Worm (Caenorhabditis elegans) whole organism, L4 larva: Measurements from ENCODE around the gene copb-1.

Experiments
- D1046.2 ChIP-seq: fragments of 200-800 bp; sonication (Bioruptor generic); IDR thresholded peaks from 2 replicates; pipeline ENCODE4 v1.3.6; 2022; ENCODE audit warnings: missing genetic modification characterization, missing compliant biosample characterization
- F37D6.2 ChIP-seq: sonication (generic microtip); optimal IDR thresholded peaks from 2 replicates; lab custom pipeline; 2016; ENCODE audit warnings: mild to moderate bottlenecking, missing genetic modification characterization, missing compliant biosample characterization
- F44E2.7 ChIP-seq: fragments of 200-800 bp; sonication (Bioruptor generic); IDR thresholded peaks from 2 replicates; pipeline ENCODE4 v2.1.2; 2022; ENCODE audit warnings: missing genetic modification characterization, missing compliant biosample characterization
- R02D3.7 ChIP-seq: fragments of 150-350 bp; sonication (generic microtip); optimal IDR thresholded peaks from 3 replicates; lab custom pipeline; 2014; ENCODE audit warnings: missing biosample characterization, missing genetic modification characterization
- T20F7.1 ChIP-seq: fragments of 200-800 bp; sonication (Bioruptor generic); optimal IDR thresholded peaks from 2 replicates; lab custom pipeline; 2018; ENCODE audit warnings: mild to moderate bottlenecking, missing genetic modification characterization, missing compliant biosample characterization
- Y105C5A.15 ChIP-seq: fragments of 200-800 bp; sonication (Bioruptor generic); IDR thresholded peaks from 2 replicates; pipeline ENCODE4 v1.3.6; 2022; ENCODE audit warnings: missing genetic modification characterization, missing compliant biosample characterization
- Y48G9A.11 ChIP-seq: fragments of 200-800 bp; sonication (Bioruptor generic); IDR thresholded peaks from 2 replicates; pipeline ENCODE4 v1.3.6; 2022; ENCODE audit warnings: missing genetic modification reagents, missing genetic modification characterization, missing compliant biosample characterization
- Y5F2A.4 ChIP-seq: fragments of 200-800 bp; sonication (Bioruptor generic); optimal IDR thresholded peaks from 2 replicates; lab custom pipeline; 2018; ENCODE audit warnings: mild to moderate bottlenecking, missing genetic modification characterization, missing compliant biosample characterization
- arid-1 ChIP-seq: fragments of 200-800 bp; sonication (Bioruptor generic); conservative IDR thresholded peaks from 2 replicates; pipeline ENCODE4 v1.3.6; 2022; ENCODE audit warnings: missing genetic modification reagents, missing genetic modification characterization, missing compliant biosample characterization
- ceh-20 ChIP-seq: fragments of 200-800 bp; sonication (Bioruptor generic); IDR thresholded peaks from 2 replicates; pipeline ENCODE4 v1.3.6; 2022; ENCODE audit warnings: missing genetic modification reagents, missing genetic modification characterization, missing compliant biosample characterization
- ceh-28 ChIP-seq: fragments of 150-350 bp; optimal IDR thresholded peaks from 2 replicates; lab custom pipeline; 2014; ENCODE audit warnings: missing biosample characterization, missing genetic modification reagents, missing genetic modification characterization
- ceh-62 ChIP-seq: sonication (generic microtip); optimal IDR thresholded peaks from 2 replicates; lab custom pipeline; 2017; ENCODE audit warnings: missing biosample characterization, missing genetic modification characterization
- ceh-82 ChIP-seq: sonication (generic microtip); optimal IDR thresholded peaks from 2 replicates; lab custom pipeline; 2017; ENCODE audit warnings: missing biosample characterization, missing genetic modification characterization
- cey-2 ChIP-seq: sonication (generic microtip); optimal IDR thresholded peaks from 3 replicates; lab custom pipeline; 2017; ENCODE audit warnings: missing genetic modification characterization, mild to moderate bottlenecking, missing compliant biosample characterization, antibody characterized with exemption, borderline replicate concordance; ENCODE audit not compliant: insufficient read depth
- daf-12 ChIP-seq: fragments of 150-350 bp; optimal IDR thresholded peaks from 2 replicates; lab custom pipeline; 2014; ENCODE audit warnings: missing biosample characterization, missing genetic modification reagents, missing genetic modification characterization
- daf-16 ChIP-seq, 3 experiments: sonication (generic microtip); optimal IDR thresholded peaks; 2 replicates each; lab custom pipeline; 2016 to 2017; ENCODE audit warnings: missing genetic modification characterization in 3 of 3, missing genetic modification reagents in 3 of 3, mild to moderate bottlenecking in 2 of 3, missing compliant biosample characterization in 2 of 3, missing biosample characterization in 1 of 3, moderate library complexity in 1 of 3
- dmd-8 ChIP-seq: fragments of 200-800 bp; sonication (Bioruptor generic); IDR thresholded peaks from 2 replicates; pipeline ENCODE4 v1.3.6; 2022; ENCODE audit warnings: missing genetic modification characterization, missing compliant biosample characterization
- dpl-1 ChIP-seq: fragments of 150-350 bp; optimal IDR thresholded peaks from 2 replicates; lab custom pipeline; 2014; ENCODE audit warnings: missing biosample characterization, missing genetic modification reagents, missing genetic modification characterization
- fkh-10 ChIP-seq: fragments of 150-350 bp; optimal IDR thresholded peaks from 2 replicates; lab custom pipeline; 2014; ENCODE audit warnings: missing biosample characterization, missing genetic modification reagents, missing genetic modification characterization
- fos-1 ChIP-seq: fragments of 150-350 bp; optimal IDR thresholded peaks from 2 replicates; lab custom pipeline; 2014; ENCODE audit warnings: missing biosample characterization, missing genetic modification characterization
- jun-1 ChIP-seq: fragments of 150-350 bp; optimal IDR thresholded peaks from 2 replicates; lab custom pipeline; 2014; ENCODE audit warnings: missing biosample characterization, missing genetic modification reagents, missing genetic modification characterization
- lim-7 ChIP-seq: fragments of 200-800 bp; sonication (Bioruptor generic); IDR thresholded peaks from 2 replicates; pipeline ENCODE4 v1.3.6; 2022; ENCODE audit warnings: missing genetic modification characterization, missing compliant biosample characterization
- lin-1 ChIP-seq: fragments of 200-800 bp; sonication (Bioruptor generic); IDR thresholded peaks from 2 replicates; pipeline ENCODE4 v1.3.6; 2022; ENCODE audit warnings: missing genetic modification reagents, missing genetic modification characterization, missing compliant biosample characterization
- lin-15B ChIP-seq: fragments of 150-350 bp; sonication (generic microtip); optimal IDR thresholded peaks from 3 replicates; lab custom pipeline; 2014; ENCODE audit warnings: missing biosample characterization, missing genetic modification characterization
- lin-38 ChIP-seq: fragments of 200-800 bp; sonication (Bioruptor generic); IDR thresholded peaks from 2 replicates; pipeline ENCODE4 v1.3.6; 2022; ENCODE audit warnings: missing genetic modification reagents, missing genetic modification characterization, missing compliant biosample characterization
- lsy-2 ChIP-seq, 2 experiments: fragments of 150-350 bp in 1 of 2; sonication (generic microtip) in 1 of 2; optimal IDR thresholded peaks; 2 replicates each; lab custom pipeline; 2014 to 2017; ENCODE audit warnings: missing biosample characterization in 2 of 2, missing genetic modification characterization in 2 of 2
- madf-5 ChIP-seq, 2 experiments: fragments of 200-800 bp; sonication (Bioruptor generic); IDR thresholded peaks; 2 replicates each; pipeline ENCODE4 v1.3.6; 2022; ENCODE audit warnings: missing compliant biosample characterization in 2 of 2, missing genetic modification characterization in 2 of 2
- madf-9 ChIP-seq: fragments of 200-800 bp; sonication (Bioruptor generic); conservative IDR thresholded peaks from 2 replicates; pipeline ENCODE4 v1.3.6; 2022; ENCODE audit warnings: missing genetic modification reagents, missing genetic modification characterization, missing compliant biosample characterization
- mep-1 ChIP-seq: fragments of 150-350 bp; sonication (generic microtip); optimal IDR thresholded peaks from 3 replicates; lab custom pipeline; 2014; ENCODE audit warnings: missing biosample characterization, missing genetic modification characterization
- mes-2 ChIP-seq: sonication (generic microtip); optimal IDR thresholded peaks from 2 replicates; lab custom pipeline; 2016; ENCODE audit warnings: missing genotype, mild to moderate bottlenecking, missing genetic modification characterization, missing compliant biosample characterization; ENCODE audit not compliant: poor library complexity, severe bottlenecking
- mxl-3 ChIP-seq: fragments of 200-800 bp; sonication (Bioruptor generic); optimal IDR thresholded peaks from 2 replicates; lab custom pipeline; 2018; ENCODE audit warnings: mild to moderate bottlenecking, missing genetic modification characterization, missing compliant biosample characterization
- nhr-102 ChIP-seq: sonication (generic microtip); optimal IDR thresholded peaks from 2 replicates; lab custom pipeline; 2016; ENCODE audit warnings: mild to moderate bottlenecking, missing genetic modification characterization, moderate library complexity, missing compliant biosample characterization
- nhr-237 ChIP-seq: sonication (generic microtip); optimal IDR thresholded peaks from 2 replicates; lab custom pipeline; 2017; ENCODE audit warnings: missing biosample characterization, missing genetic modification characterization
- nhr-25 ChIP-seq: sonication (generic microtip); optimal IDR thresholded peaks from 2 replicates; lab custom pipeline; 2017; ENCODE audit warnings: missing genetic modification characterization, mild to moderate bottlenecking, missing compliant biosample characterization, antibody characterized with exemption, moderate library complexity, borderline replicate concordance; ENCODE audit not compliant: insufficient read depth
- nhr-41 ChIP-seq: fragments of 200-800 bp; sonication (Bioruptor generic); IDR thresholded peaks from 2 replicates; pipeline ENCODE4 v1.3.6; 2022; ENCODE audit warnings: missing genetic modification reagents, missing genetic modification characterization, missing compliant biosample characterization
- nhr-42 ChIP-seq: fragments of 200-800 bp; sonication (Bioruptor generic); IDR thresholded peaks from 2 replicates; pipeline ENCODE4 v1.3.6; 2022; ENCODE audit warnings: missing genetic modification characterization, missing compliant biosample characterization
- nhr-48 ChIP-seq: sonication (generic microtip); optimal IDR thresholded peaks from 2 replicates; lab custom pipeline; 2016; ENCODE audit warnings: mild to moderate bottlenecking, missing genetic modification characterization, missing compliant biosample characterization
- nhr-76 ChIP-seq: fragments of 150-350 bp; optimal IDR thresholded peaks from 2 replicates; lab custom pipeline; 2014; ENCODE audit warnings: missing biosample characterization, missing genetic modification characterization
- nhr-77 ChIP-seq: fragments of 150-350 bp; optimal IDR thresholded peaks from 2 replicates; lab custom pipeline; 2014; ENCODE audit warnings: missing biosample characterization, missing genetic modification characterization
- pha-4 ChIP-seq, 2 experiments: fragments of 150-350 bp in 1 of 2; fragments of 200-800 bp in 1 of 2; sonication (Bioruptor generic) in 1 of 2; IDR thresholded peaks in 1 of 2; optimal IDR thresholded peaks in 1 of 2; 2 replicates each; pipeline versions ENCODE4 v1.3.6 to Lab custom; 2014 to 2022; ENCODE audit warnings: missing genetic modification characterization in 2 of 2, missing genetic modification reagents in 2 of 2, missing biosample characterization in 1 of 2, missing compliant biosample characterization in 1 of 2
- rbr-2 ChIP-seq: sonication (generic microtip); optimal IDR thresholded peaks from 2 replicates; lab custom pipeline; 2016; ENCODE audit warnings: missing genotype, missing genetic modification characterization, missing compliant biosample characterization
- saeg-2 ChIP-seq: fragments of 200-800 bp; sonication (Bioruptor generic); IDR thresholded peaks from 2 replicates; pipeline ENCODE4 v1.3.6; 2022; ENCODE audit warnings: missing genetic modification reagents, missing genetic modification characterization, missing compliant biosample characterization
- snpc-4 ChIP-seq: fragments of 150-350 bp; optimal IDR thresholded peaks from 2 replicates; lab custom pipeline; 2014; ENCODE audit warnings: missing biosample characterization, missing genetic modification characterization
- spr-1 ChIP-seq: sonication (generic microtip); optimal IDR thresholded peaks from 2 replicates; lab custom pipeline; 2016; ENCODE audit warnings: mild to moderate bottlenecking, missing genetic modification characterization, missing compliant biosample characterization
- tra-1 ChIP-seq: fragments of 200-800 bp; sonication (Bioruptor generic); IDR thresholded peaks from 2 replicates; pipeline ENCODE4 v1.3.6; 2022; ENCODE audit warnings: missing genetic modification reagents, missing genetic modification characterization, missing compliant biosample characterization
- unc-130 ChIP-seq: sonication (generic microtip); optimal IDR thresholded peaks from 2 replicates; lab custom pipeline; 2016; ENCODE audit warnings: missing genetic modification reagents, missing genetic modification characterization, missing compliant biosample characterization
- unc-62 ChIP-seq, 3 experiments: fragments of 150-350 bp in 1 of 3; sonication (generic microtip); optimal IDR thresholded peaks in 2 of 3; peaks in 1 of 3; 1 replicate in 1 of 3; 2 replicates in 2 of 3; lab custom pipeline; 2014 to 2017; ENCODE audit warnings: missing biosample characterization in 3 of 3, missing genetic modification characterization in 3 of 3, missing genetic modification reagents in 3 of 3, missing genotype in 1 of 3
- ztf-11 ChIP-seq: fragments of 150-350 bp; optimal IDR thresholded peaks from 2 replicates; lab custom pipeline; 2014; ENCODE audit warnings: missing biosample characterization, missing genetic modification characterization
- ztf-7 ChIP-seq: fragments of 150-350 bp; optimal IDR thresholded peaks from 2 replicates; lab custom pipeline; 2014; ENCODE audit warnings: missing biosample characterization, missing genetic modification characterization

copb-1 gene

ce11 chrII:3062222-3062621 lies 16.4 kb upstream of the copb-1 start (continued):
- TF ChIP-seq nhr-42 (GFP tag; lab: Robert Waterston, UW) (peak; percentile 72; the same call in 1 of the 2 replicates), daf-16 (GFP tag; optimal IDR thresholded peaks at IDR 0.05; lab: Kevin White, UChicago) (peak; percentile 31 to 64), daf-16 (tag; optimal IDR thresholded peaks at IDR 0.05; lab: Kevin White, UChicago) (peak; percentile 60), lin-38 (GFP tag; lab: Robert Waterston, UW) (peak; percentile 78), lim-7 (GFP tag; lab: Robert Waterston, UW) (no peak; the same call in 1 of the 2 replicates), lin-15B (tag; lab: Kevin White, UChicago) (no peak), T20F7.1 (GFP tag; lab: Kevin White, UChicago) (no peak), ceh-82 (tag; lab: Kevin White, UChicago) (no peak), nhr-25 (no peak), ceh-20 (GFP tag; lab: Robert Waterston, UW) (peak; percentile 51; the same call in 1 of the 2 replicates), nhr-76 (tag; lab: Kevin White, UChicago) (no peak), F44E2.7 (GFP tag; lab: Robert Waterston, UW) (peak; percentile 98), daf-12 (tag; lab: Kevin White, UChicago) (no peak), fkh-10 (GFP tag; lab: Kevin White, UChicago) (no peak), mes-2 (peak; percentile 69), R02D3.7 (no peak), nhr-77 (no peak), lin-1 (GFP tag; lab: Robert Waterston, UW) (peak; percentile 83), rbr-2 (no peak), lsy-2 (tag; optimal IDR thresholded peaks at IDR 0.05; lab: Kevin White, UChicago) (peak in 1 of 2 experiments; percentile 56), nhr-237 (no peak), Y5F2A.4 (GFP tag; lab: Kevin White, UChicago) (no peak), nhr-48 (peak; percentile 14), ztf-7 (tag; lab: Kevin White, UChicago) (no peak), ceh-62 (tag; lab: Kevin White, UChicago) (no peak), pha-4 (GFP tag; IDR thresholded peaks at IDR 0.05; lab: Robert Waterston, UW) (peak; percentile 75; the same call in 1 of the 2 replicates), pha-4 (tag; optimal IDR thresholded peaks at IDR 0.05; lab: Kevin White, UChicago) (no peak), fos-1 (no peak), D1046.2 (GFP tag; lab: Robert Waterston, UW) (peak; percentile 73; the same call in 1 of the 2 replicates), nhr-102 (tag; lab: Kevin White, UChicago) (peak; percentile 64), mep-1 (peak; percentile 59), Y48G9A.11 (peak; percentile 78), Y105C5A.15 (no peak), dmd-8 (GFP tag; lab: Robert Waterston, UW) (peak; percentile 85), madf-9 (GFP tag; lab: Robert Waterston, UW) (peak; percentile 79), ceh-28 (tag; lab: Kevin White, UChicago) (peak; percentile 79), saeg-2 (0 out of 2 replicates have a peak, but pooled peaks have one; percentile 39), unc-62 (GFP tag; optimal IDR thresholded peaks at IDR 0.05 in 1 of 2; lab: Kevin White, UChicago) (no peak), unc-62 (tag; optimal IDR thresholded peaks at IDR 0.05; lab: Kevin White, UChicago) (no peak), spr-1 (tag; lab: Kevin White, UChicago) (no peak), arid-1 (peak; percentile 65), nhr-41 (0 out of 2 replicates have a peak, but pooled peaks have one; percentile 43), snpc-4 (no peak), mxl-3 (no peak), unc-130 (GFP tag; lab: Kevin White, UChicago) (peak; percentile 54), tra-1 (GFP tag; lab: Robert Waterston, UW) (peak; percentile 67; the same call in 1 of the 2 replicates), cey-2 (no peak), F37D6.2 (tag; lab: Kevin White, UChicago) (no peak), jun-1 (tag; lab: Kevin White, UChicago) (no peak), dpl-1 (GFP tag; lab: Kevin White, UChicago) (no peak), madf-5 (GFP tag; IDR thresholded peaks at IDR 0.05; lab: Robert Waterston, UW) (peak; percentile 68 to 84; a peak in 2 of 4 replicates), ztf-11 (no peak)
